Fruit fly (Drosophila melanogaster) whole organism, pupa: ENCODE measurements around the gene ple.

Experiments used
- CG10348 ChIP-seq: fragments of 200-800 bp; sonication (Bioruptor generic); IDR thresholded peaks from 2 replicates; pipeline ENCODE4 v1.3.6; 2022; ENCODE audit warnings: missing biosample characterization, missing genetic modification characterization
- CG12605 ChIP-seq: fragments of 200-800 bp; sonication (Bioruptor generic); IDR thresholded peaks from 2 replicates; pipeline ENCODE4 v1.3.6; 2022; ENCODE audit warnings: missing biosample characterization, missing genetic modification characterization
- CG13204 ChIP-seq: fragments of 200-800 bp; sonication (Bioruptor generic); optimal IDR thresholded peaks from 2 replicates; lab custom pipeline; 2018; ENCODE audit warnings: missing biosample characterization, mild to moderate bottlenecking, missing genetic modification characterization, moderate library complexity
- CG14655 ChIP-seq: fragments of 200-800 bp; sonication (Bioruptor generic); optimal IDR thresholded peaks from 3 replicates; lab custom pipeline; 2017; ENCODE audit warnings: mild to moderate bottlenecking, missing biosample characterization, missing genetic modification reagents, missing genetic modification characterization
- CG15710 ChIP-seq: fragments of 200-800 bp; sonication (Bioruptor generic); optimal IDR thresholded peaks from 2 replicates; lab custom pipeline; 2018; ENCODE audit warnings: missing biosample characterization, mild to moderate bottlenecking, missing genetic modification characterization, moderate library complexity
- CG17806 ChIP-seq: fragments of 200-800 bp; sonication (Bioruptor generic); optimal IDR thresholded peaks from 2 replicates; lab custom pipeline; 2018; ENCODE audit warnings: missing biosample characterization, mild to moderate bottlenecking, missing genetic modification characterization, moderate library complexity
- CG32121 ChIP-seq: fragments of 200-800 bp; sonication (Bioruptor generic); IDR thresholded peaks from 2 replicates; pipeline ENCODE4 v1.3.6; 2022; ENCODE audit warnings: missing biosample characterization, missing genetic modification characterization
- CG34367 ChIP-seq: fragments of 200-800 bp; sonication (Bioruptor generic); optimal IDR thresholded peaks from 2 replicates; lab custom pipeline; 2018; ENCODE audit warnings: missing biosample characterization, mild to moderate bottlenecking, missing genetic modification characterization
- CG4496 ChIP-seq: fragments of 200-800 bp; sonication (Bioruptor generic); IDR thresholded peaks from 3 replicates; pipeline ENCODE4 v1.3.6; 2022; ENCODE audit warnings: missing biosample characterization, missing genetic modification characterization
- CG8159 ChIP-seq: fragments of 200-800 bp; sonication (Bioruptor generic); optimal IDR thresholded peaks from 3 replicates; lab custom pipeline; 2018; ENCODE audit warnings: missing biosample characterization, mild to moderate bottlenecking, missing genetic modification characterization, moderate library complexity
- CG8301 ChIP-seq: fragments of 200-800 bp; sonication (Bioruptor generic); optimal IDR thresholded peaks from 2 replicates; lab custom pipeline; 2018; ENCODE audit warnings: missing biosample characterization, mild to moderate bottlenecking, missing genetic modification characterization
- CG9948 ChIP-seq: fragments of 200-800 bp; sonication (Bioruptor generic); optimal IDR thresholded peaks from 2 replicates; lab custom pipeline; 2018; ENCODE audit warnings: missing biosample characterization, mild to moderate bottlenecking, missing genetic modification characterization, moderate library complexity
- D1 ChIP-seq: fragments of 200-800 bp; sonication (Bioruptor generic); optimal IDR thresholded peaks from 2 replicates; lab custom pipeline; 2018; ENCODE audit warnings: missing biosample characterization, mild to moderate bottlenecking, missing genetic modification characterization, moderate library complexity
- EcR ChIP-seq: fragments of 200-800 bp; sonication (Bioruptor generic); optimal IDR thresholded peaks from 3 replicates; lab custom pipeline; 2019; ENCODE audit warnings: missing biosample characterization, missing genetic modification characterization, mild to moderate bottlenecking, moderate library complexity, missing genetic modification reagents
- Ets98B ChIP-seq: fragments of 200-800 bp; sonication (Bioruptor generic); IDR thresholded peaks from 2 replicates; pipeline ENCODE4 v1.3.6; 2022; ENCODE audit warnings: missing biosample characterization, missing genetic modification characterization
- Pif1A ChIP-seq: fragments of 200-800 bp; sonication (Bioruptor generic); optimal IDR thresholded peaks from 3 replicates; lab custom pipeline; 2016; ENCODE audit warnings: missing biosample characterization, missing genetic modification characterization
- Pif1B ChIP-seq: fragments of 200-800 bp; sonication (Bioruptor generic); optimal IDR thresholded peaks from 3 replicates; lab custom pipeline; 2016; ENCODE audit warnings: missing biosample characterization, missing genetic modification characterization
- Snoo ChIP-seq: fragments of 200-800 bp; sonication (Bioruptor generic); optimal IDR thresholded peaks from 3 replicates; lab custom pipeline; 2017; ENCODE audit warnings: missing biosample characterization, mild to moderate bottlenecking, missing genetic modification characterization, inconsistent platforms
- fd96Ca ChIP-seq: fragments of 200-800 bp; sonication (Bioruptor generic); IDR thresholded peaks from 3 replicates; pipeline ENCODE4 v1.3.6; 2022; ENCODE audit warnings: missing biosample characterization, missing genetic modification characterization
- gl ChIP-seq: fragments of 200-800 bp; sonication (Bioruptor generic); optimal IDR thresholded peaks from 2 replicates; lab custom pipeline; 2018; ENCODE audit warnings: missing biosample characterization, mild to moderate bottlenecking, missing genetic modification characterization
- rn ChIP-seq: fragments of 200-800 bp; sonication (Bioruptor generic); IDR thresholded peaks from 2 replicates; pipeline ENCODE4 v1.3.6; 2022; ENCODE audit warnings: missing biosample characterization, missing genetic modification characterization

ple gene

dm6 chr3L:6752278-6753096, 33.2 kb upstream of the ple start, which contains the start of the genes velo and Sbds:
Gene velo, minus strand, starts transcription at chr3L:6752752.
Gene Sbds, plus strand, starts transcription at chr3L:6752913.
- TF ChIP-seq CG8159 (tag; lab: Kevin White, UChicago) (no peak), CG34367 (no peak), rn (GFP tag; lab: Robert Waterston, UW) (no peak), CG17806 (tag; lab: Kevin White, UChicago) (no peak), D1 (no peak), CG32121 (GFP tag; lab: Robert Waterston, UW) (no peak), CG15710 (tag; lab: Kevin White, UChicago) (peak; percentile 31), gl (no peak), CG8301 (tag; lab: Kevin White, UChicago) (no peak), CG4496 (GFP tag; lab: Robert Waterston, UW) (peak; percentile 56), EcR (no peak), CG14655 (GFP tag; lab: Kevin White, UChicago) (no peak), CG13204 (no peak), CG12605 (no peak), Ets98B (peak; percentile 22; the same call in 1 of the 2 replicates), CG9948 (tag; lab: Kevin White, UChicago) (no peak), Pif1B (GFP tag; lab: Kevin White, UChicago) (no peak), Snoo (tag; lab: Kevin White, UChicago) (peak; percentile 28)

- TF ChIP-seq CG12605: no peak
- no peak for TF ChIP-seq CG34367
- no peak for TF ChIP-seq fd96Ca (GFP tag; lab: Robert Waterston, UW)
- no peak for TF ChIP-seq CG8159 (tag; lab: Kevin White, UChicago)
- no peak for TF ChIP-seq CG10348
- no peak for TF ChIP-seq gl
- no peak for TF ChIP-seq Ets98B
- TF ChIP-seq CG17806 (tag; lab: Kevin White, UChicago): no peak
- TF ChIP-seq CG13204: no peak
- TF ChIP-seq Pif1A (GFP tag; lab: Kevin White, UChicago): no peak
- no peak for TF ChIP-seq D1
- TF ChIP-seq CG4496 (GFP tag; lab: Robert Waterston, UW): no peak
- TF ChIP-seq EcR: no peak
- no peak for TF ChIP-seq CG8301 (tag; lab: Kevin White, UChicago)
Measured at dm6 chr3L:6750835-6751234, 31.5 kb upstream of the ple start.

- no peak for TF ChIP-seq fd96Ca (GFP tag; lab: Robert Waterston, UW)
- no peak for TF ChIP-seq Pif1B (GFP tag; lab: Kevin White, UChicago)
- TF ChIP-seq CG13204: no peak
- peak; percentile 48 for TF ChIP-seq CG15710 (tag; lab: Kevin White, UChicago)
- no peak for TF ChIP-seq gl
- no peak for TF ChIP-seq CG14655 (GFP tag; lab: Kevin White, UChicago)
- TF ChIP-seq D1: no peak
- no peak for TF ChIP-seq rn (GFP tag; lab: Robert Waterston, UW)
- no peak; the same call in 1 of the 2 replicates for TF ChIP-seq CG32121 (GFP tag; lab: Robert Waterston, UW)
- peak; percentile 55; the same call in 1 of the 3 replicates for TF ChIP-seq CG4496 (GFP tag; lab: Robert Waterston, UW)
- TF ChIP-seq CG8301 (tag; lab: Kevin White, UChicago): no peak
- 0 out of 2 replicates have a peak, but pooled peaks have one; percentile 17 for TF ChIP-seq CG12605
- TF ChIP-seq CG17806 (tag; lab: Kevin White, UChicago): no peak
- TF ChIP-seq Snoo (tag; lab: Kevin White, UChicago): peak; percentile 47
- no peak for TF ChIP-seq CG10348
- TF ChIP-seq CG8159 (tag; lab: Kevin White, UChicago): peak; percentile 28
- TF ChIP-seq CG9948 (tag; lab: Kevin White, UChicago): no peak
- TF ChIP-seq EcR: no peak
- no peak for TF ChIP-seq Pif1A (GFP tag; lab: Kevin White, UChicago)
- TF ChIP-seq CG34367: no peak
- peak; percentile 31; the same call in 1 of the 2 replicates for TF ChIP-seq Ets98B
Measured at dm6 chr3L:6747127-6747526, 27.8 kb upstream of the ple start.

- TF ChIP-seq gl: no peak
- no peak for TF ChIP-seq CG8301 (tag; lab: Kevin White, UChicago)
- no peak for TF ChIP-seq CG12605
- peak; percentile 27 for TF ChIP-seq Ets98B
- TF ChIP-seq CG10348: no peak
- TF ChIP-seq fd96Ca (GFP tag; lab: Robert Waterston, UW): peak; percentile 31; the same call in 1 of the 3 replicates
- peak; percentile 8 for TF ChIP-seq CG34367
- no peak for TF ChIP-seq Snoo (tag; lab: Kevin White, UChicago)
- TF ChIP-seq EcR: peak; percentile 3
- TF ChIP-seq CG32121 (GFP tag; lab: Robert Waterston, UW): no peak
- TF ChIP-seq CG8159 (tag; lab: Kevin White, UChicago): no peak
- TF ChIP-seq CG13204: no peak
- 0 out of 3 replicates have a peak, but pooled peaks have one; percentile 28 for TF ChIP-seq CG4496 (GFP tag; lab: Robert Waterston, UW)
- TF ChIP-seq Pif1B (GFP tag; lab: Kevin White, UChicago): no peak
- no peak for TF ChIP-seq D1
- TF ChIP-seq CG9948 (tag; lab: Kevin White, UChicago): no peak
- no peak for TF ChIP-seq CG15710 (tag; lab: Kevin White, UChicago)
- no peak for TF ChIP-seq rn (GFP tag; lab: Robert Waterston, UW)
Measured at dm6 chr3L:6743346-6744165, 24.2 kb upstream of the ple start.

dm6 chr3L:6742974-6743345, 23.6 kb upstream of the ple start, which contains the start of gene dikar:
Gene dikar, minus strand, starts transcription at chr3L:6743164.
- TF ChIP-seq fd96Ca (GFP tag; lab: Robert Waterston, UW) (peak; percentile 58; the same call in 1 of the 3 replicates), CG8159 (tag; lab: Kevin White, UChicago) (peak; percentile 8), CG10348 (no peak), CG4496 (GFP tag; lab: Robert Waterston, UW) (peak; percentile 51; the same call in 2 of the 3 replicates), CG9948 (tag; lab: Kevin White, UChicago) (peak; percentile 14), CG15710 (tag; lab: Kevin White, UChicago) (peak; percentile 23), CG32121 (GFP tag; lab: Robert Waterston, UW) (no peak)
